Worm (Caenorhabditis elegans): ENCODE results near the gene C13A2.12.

Gene C13A2.12

ce11 chrV:7258965-7259364, at the start of gene C13A2.12:
Gene C13A2.12, plus strand, starts transcription at chrV:7259265.
- TF ChIP-seq tbx-37 (GFP tag; conservative IDR thresholded peaks at IDR 0.05) (no peak), aly-1 (tag; optimal IDR thresholded peaks at IDR 0.05) (no peak), hmg-4 (GFP tag; optimal IDR thresholded peaks at IDR 0.05) (no peak), ceh-13 (GFP tag; optimal IDR thresholded peaks at IDR 0.05) (no peak), tra-4 (tag; optimal IDR thresholded peaks at IDR 0.05) (no peak), scrt-1 (GFP tag; IDR thresholded peaks at IDR 0.05) (no peak)

- no peak for TF ChIP-seq hmg-4 (GFP tag; optimal IDR thresholded peaks at IDR 0.05)
- no peak for TF ChIP-seq flt-1 (GFP tag; IDR thresholded peaks at IDR 0.05)
- no peak for TF ChIP-seq ceh-13 (GFP tag; optimal IDR thresholded peaks at IDR 0.05)
- no peak for TF ChIP-seq ama-1 (optimal IDR thresholded peaks at IDR 0.05)
- no peak for TF ChIP-seq tra-4 (tag; optimal IDR thresholded peaks at IDR 0.05)
- TF ChIP-seq hnd-1 (tag; optimal IDR thresholded peaks at IDR 0.05): no peak
- no peak for TF ChIP-seq scrt-1 (GFP tag; IDR thresholded peaks at IDR 0.05)
- TF ChIP-seq hmbx-1 (tag; optimal IDR thresholded peaks at IDR 0.05): no peak
- no peak for TF ChIP-seq ets-7 (tag; optimal IDR thresholded peaks at IDR 0.05)
- TF ChIP-seq sea-1 (GFP tag; conservative IDR thresholded peaks at IDR 0.05): no peak
These were observed 44.3 kb upstream of the C13A2.12 start, which contains the start of gene soap-1 for ce11 chrV:7214802-7215201. Gene soap-1, minus strand, starts transcription at chrV:7214902.

ce11 chrV:7216016-7216415, 43.0 kb upstream of the C13A2.12 start:
- TF ChIP-seq scrt-1 (GFP tag; IDR thresholded peaks at IDR 0.05) (no peak), tra-4 (tag; optimal IDR thresholded peaks at IDR 0.05) (no peak), ets-7 (tag; optimal IDR thresholded peaks at IDR 0.05) (no peak), pes-1 (GFP tag; IDR thresholded peaks at IDR 0.05) (no peak), tbx-11 (GFP tag; IDR thresholded peaks at IDR 0.05) (no peak), sea-1 (GFP tag; conservative IDR thresholded peaks at IDR 0.05) (no peak), flt-1 (GFP tag; IDR thresholded peaks at IDR 0.05) (no peak), B0310.2 (tag; optimal IDR thresholded peaks at IDR 0.05) (no peak), ceh-36 (tag; optimal IDR thresholded peaks at IDR 0.05) (no peak), hnd-1 (tag; optimal IDR thresholded peaks at IDR 0.05) (no peak), hmg-4 (GFP tag; optimal IDR thresholded peaks at IDR 0.05) (no peak), ama-1 (optimal IDR thresholded peaks at IDR 0.05) (no peak), ceh-13 (GFP tag; optimal IDR thresholded peaks at IDR 0.05) (no peak), aly-1 (tag; optimal IDR thresholded peaks at IDR 0.05) (no peak), F13C5.2 (tag; optimal IDR thresholded peaks at IDR 0.05) (no peak)

- TF ChIP-seq scrt-1 (GFP tag; IDR thresholded peaks at IDR 0.05): no peak
- TF ChIP-seq hnd-1 (tag; optimal IDR thresholded peaks at IDR 0.05): no peak
- no peak for TF ChIP-seq tbx-37 (GFP tag; conservative IDR thresholded peaks at IDR 0.05)
- TF ChIP-seq ceh-13 (GFP tag; optimal IDR thresholded peaks at IDR 0.05): no peak
- TF ChIP-seq ets-7 (tag; optimal IDR thresholded peaks at IDR 0.05): no peak
- no peak for TF ChIP-seq sea-1 (GFP tag; conservative IDR thresholded peaks at IDR 0.05)
- TF ChIP-seq tbx-11 (GFP tag; IDR thresholded peaks at IDR 0.05): no peak
- no peak for TF ChIP-seq ceh-36 (tag; optimal IDR thresholded peaks at IDR 0.05)
- no peak for TF ChIP-seq hmbx-1 (tag; optimal IDR thresholded peaks at IDR 0.05)
- no peak for TF ChIP-seq B0310.2 (tag; optimal IDR thresholded peaks at IDR 0.05)
- no peak for TF ChIP-seq hmg-4 (GFP tag; optimal IDR thresholded peaks at IDR 0.05)
- no peak for TF ChIP-seq F13C5.2 (tag; optimal IDR thresholded peaks at IDR 0.05)
- no peak for TF ChIP-seq pes-1 (GFP tag; IDR thresholded peaks at IDR 0.05)
These were observed 40.1 kb upstream of the C13A2.12 start, which contains the start of gene C13F10.5 for ce11 chrV:7218988-7219387. Gene C13F10.5, minus strand, starts transcription at chrV:7219088.

ce11 chrV:7220973-7221519, 38.0 kb upstream of the C13A2.12 start, which contains the start of the genes C13F10.8, C13F10.6 and kxd-1:
Gene C13F10.8, minus strand, starts transcription at chrV:7221023.
Gene C13F10.6, minus strand, starts transcription at chrV:7221039.
Gene kxd-1, plus strand, starts transcription at chrV:7221469.
- TF ChIP-seq tbx-11 (GFP tag; IDR thresholded peaks at IDR 0.05) (no peak), hmbx-1 (tag; optimal IDR thresholded peaks at IDR 0.05) (no peak), hnd-1 (tag; optimal IDR thresholded peaks at IDR 0.05) (no peak), hmg-4 (GFP tag; optimal IDR thresholded peaks at IDR 0.05) (peak; percentile 4)

- TF ChIP-seq B0310.2 (tag; optimal IDR thresholded peaks at IDR 0.05) (no peak), tbx-37 (GFP tag; conservative IDR thresholded peaks at IDR 0.05) (no peak), hmg-4 (GFP tag; optimal IDR thresholded peaks at IDR 0.05) (no peak), ama-1 (optimal IDR thresholded peaks at IDR 0.05) (no peak), flt-1 (GFP tag; IDR thresholded peaks at IDR 0.05) (no peak), hnd-1 (tag; optimal IDR thresholded peaks at IDR 0.05) (no peak), aly-1 (tag; optimal IDR thresholded peaks at IDR 0.05) (no peak), scrt-1 (GFP tag; IDR thresholded peaks at IDR 0.05) (no peak), hmbx-1 (tag; optimal IDR thresholded peaks at IDR 0.05) (no peak), ceh-36 (tag; optimal IDR thresholded peaks at IDR 0.05) (no peak), tbx-11 (GFP tag; IDR thresholded peaks at IDR 0.05) (no peak), F13C5.2 (tag; optimal IDR thresholded peaks at IDR 0.05) (no peak), sea-1 (GFP tag; conservative IDR thresholded peaks at IDR 0.05) (no peak), ceh-13 (GFP tag; optimal IDR thresholded peaks at IDR 0.05) (no peak), ets-7 (tag; optimal IDR thresholded peaks at IDR 0.05) (no peak), tra-4 (tag; optimal IDR thresholded peaks at IDR 0.05) (no peak), pes-1 (GFP tag; IDR thresholded peaks at IDR 0.05) (no peak)
These were observed 35.9 kb upstream of the C13A2.12 start, which contains the start of gene C13F10.7 for ce11 chrV:7223152-7223551. Gene C13F10.7, minus strand, starts transcription at chrV:7223252.

ce11 chrV:7223941-7224340, 35.1 kb upstream of the C13A2.12 start, which contains the start of gene C13F10.1:
Gene C13F10.1, plus strand, starts transcription at chrV:7224078.
- no peak for TF ChIP-seq tbx-11 (GFP tag; IDR thresholded peaks at IDR 0.05)
- no peak for TF ChIP-seq hmbx-1 (tag; optimal IDR thresholded peaks at IDR 0.05)
- TF ChIP-seq sea-1 (GFP tag; conservative IDR thresholded peaks at IDR 0.05): no peak
- TF ChIP-seq aly-1 (tag; optimal IDR thresholded peaks at IDR 0.05): no peak
- no peak for TF ChIP-seq pes-1 (GFP tag; IDR thresholded peaks at IDR 0.05)
- no peak for TF ChIP-seq tbx-37 (GFP tag; conservative IDR thresholded peaks at IDR 0.05)
- no peak for TF ChIP-seq F13C5.2 (tag; optimal IDR thresholded peaks at IDR 0.05)
- no peak for TF ChIP-seq ets-7 (tag; optimal IDR thresholded peaks at IDR 0.05)
- TF ChIP-seq ceh-13 (GFP tag; optimal IDR thresholded peaks at IDR 0.05): no peak
- no peak for TF ChIP-seq B0310.2 (tag; optimal IDR thresholded peaks at IDR 0.05)
- no peak for TF ChIP-seq ama-1 (optimal IDR thresholded peaks at IDR 0.05)
- no peak for TF ChIP-seq scrt-1 (GFP tag; IDR thresholded peaks at IDR 0.05)
- TF ChIP-seq tra-4 (tag; optimal IDR thresholded peaks at IDR 0.05): no peak
- TF ChIP-seq hnd-1 (tag; optimal IDR thresholded peaks at IDR 0.05): no peak
- TF ChIP-seq ceh-36 (tag; optimal IDR thresholded peaks at IDR 0.05): no peak
- no peak for TF ChIP-seq flt-1 (GFP tag; IDR thresholded peaks at IDR 0.05)
- TF ChIP-seq hmg-4 (GFP tag; optimal IDR thresholded peaks at IDR 0.05): no peak
